Fruit fly (Drosophila melanogaster): ENCODE measurements around the gene CG32176.

The CG32176 gene

dm6 chr3L:17404646-17405045 lies 29.0 kb upstream of the CG32176 start:
- no peak for TF ChIP-seq bab1 (GFP tag; optimal IDR thresholded peaks at IDR 0.05)
- no peak for TF ChIP-seq pad (GFP tag; optimal IDR thresholded peaks at IDR 0.05)
- no peak for TF ChIP-seq Clk (GFP tag; optimal IDR thresholded peaks at IDR 0.05)
- TF ChIP-seq kay (GFP tag; ENCODE audit: borderline replicate concordance), result no peak
- TF ChIP-seq ovo (GFP tag; optimal IDR thresholded peaks at IDR 0.05), result no peak
- TF ChIP-seq CG7045 (GFP tag; optimal IDR thresholded peaks at IDR 0.05), result no peak
- TF ChIP-seq cic (GFP tag; optimal IDR thresholded peaks at IDR 0.05), result no peak
- TF ChIP-seq CG7101 (tag; optimal IDR thresholded peaks at IDR 0.05), result no peak
- TF ChIP-seq tj (GFP tag; optimal IDR thresholded peaks at IDR 0.05), result no peak
- TF ChIP-seq CG14711 (tag; optimal IDR thresholded peaks at IDR 0.05), result no peak
- no peak for TF ChIP-seq CG11617 (GFP tag; optimal IDR thresholded peaks at IDR 0.05)
- no peak for TF ChIP-seq CG5204 (GFP tag; optimal IDR thresholded peaks at IDR 0.05)
- no peak for TF ChIP-seq CG12768 (GFP tag; optimal IDR thresholded peaks at IDR 0.05)
- TF ChIP-seq CG1620 (GFP tag; optimal IDR thresholded peaks at IDR 0.05), result no peak
- no peak for TF ChIP-seq Hr96 (GFP tag; optimal IDR thresholded peaks at IDR 0.05)
- no peak for TF ChIP-seq toe (GFP tag; optimal IDR thresholded peaks at IDR 0.05)
- no peak for TF ChIP-seq Crg-1 (GFP tag; optimal IDR thresholded peaks at IDR 0.05)
- TF ChIP-seq cnc (optimal IDR thresholded peaks at IDR 0.05), result no peak
- TF ChIP-seq Mnt (GFP tag; optimal IDR thresholded peaks at IDR 0.05), result no peak

DNA sequence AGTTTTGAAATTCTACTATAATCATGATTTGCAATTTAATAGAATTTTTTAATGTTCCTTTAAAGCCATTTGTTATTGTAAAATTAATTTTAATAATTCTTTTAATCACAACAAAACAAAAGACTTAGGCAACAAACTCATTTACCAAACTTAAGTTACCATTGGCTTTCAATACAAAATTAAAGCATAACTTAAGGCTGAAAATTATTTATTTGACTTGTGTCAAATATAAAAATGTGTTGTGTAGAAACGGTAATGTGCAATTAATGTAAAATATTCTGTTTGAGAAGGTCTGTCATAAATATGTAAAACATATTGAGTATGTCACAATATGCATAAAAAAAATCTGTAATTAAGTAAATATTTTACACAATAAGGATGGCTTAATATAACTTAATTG lies 26.6 kb upstream of the CG32176 start:
- TF ChIP-seq ovo (GFP tag; optimal IDR thresholded peaks at IDR 0.05) (no peak), toe (GFP tag; optimal IDR thresholded peaks at IDR 0.05) (no peak), CG1620 (GFP tag; optimal IDR thresholded peaks at IDR 0.05) (no peak), CG7101 (tag; optimal IDR thresholded peaks at IDR 0.05) (no peak), Mnt (GFP tag; optimal IDR thresholded peaks at IDR 0.05) (no peak), Crg-1 (GFP tag; optimal IDR thresholded peaks at IDR 0.05) (no peak), CG5204 (GFP tag; optimal IDR thresholded peaks at IDR 0.05) (no peak), cic (GFP tag; optimal IDR thresholded peaks at IDR 0.05) (no peak), Clk (GFP tag; optimal IDR thresholded peaks at IDR 0.05) (no peak), Hr96 (GFP tag; optimal IDR thresholded peaks at IDR 0.05) (no peak), CG14711 (tag; optimal IDR thresholded peaks at IDR 0.05) (no peak), CG33017 (tag; optimal IDR thresholded peaks at IDR 0.05) (no peak), tj (GFP tag; optimal IDR thresholded peaks at IDR 0.05) (no peak), CG11617 (GFP tag; optimal IDR thresholded peaks at IDR 0.05) (no peak), CG12768 (GFP tag; optimal IDR thresholded peaks at IDR 0.05) (no peak), bab1 (GFP tag; optimal IDR thresholded peaks at IDR 0.05) (no peak), cnc (optimal IDR thresholded peaks at IDR 0.05) (no peak)

dm6 chr3L:17407480-17408093 lies 26.1 kb upstream of the CG32176 start:
- TF ChIP-seq Clk (GFP tag; optimal IDR thresholded peaks at IDR 0.05), result no peak
- no peak for TF ChIP-seq cnc (optimal IDR thresholded peaks at IDR 0.05)
- no peak for TF ChIP-seq CG5204 (GFP tag; optimal IDR thresholded peaks at IDR 0.05)
- TF ChIP-seq CG1620 (GFP tag; optimal IDR thresholded peaks at IDR 0.05), result no peak
- no peak for TF ChIP-seq CG33017 (tag; optimal IDR thresholded peaks at IDR 0.05)
- no peak for TF ChIP-seq CG7101 (tag; optimal IDR thresholded peaks at IDR 0.05)
- no peak for TF ChIP-seq Crg-1 (GFP tag; optimal IDR thresholded peaks at IDR 0.05)
- TF ChIP-seq kay (GFP tag; ENCODE audit: borderline replicate concordance), result no peak
- no peak for TF ChIP-seq CG11617 (GFP tag; optimal IDR thresholded peaks at IDR 0.05)
- no peak for TF ChIP-seq pad (GFP tag; optimal IDR thresholded peaks at IDR 0.05)
- no peak for TF ChIP-seq Mnt (GFP tag; optimal IDR thresholded peaks at IDR 0.05)
- no peak for TF ChIP-seq CG14711 (tag; optimal IDR thresholded peaks at IDR 0.05)
- no peak for TF ChIP-seq tj (GFP tag; optimal IDR thresholded peaks at IDR 0.05)
- no peak for TF ChIP-seq Hr96 (GFP tag; optimal IDR thresholded peaks at IDR 0.05)
- no peak for TF ChIP-seq CG12768 (GFP tag; optimal IDR thresholded peaks at IDR 0.05)
- TF ChIP-seq toe (GFP tag; optimal IDR thresholded peaks at IDR 0.05), result no peak

DNA sequence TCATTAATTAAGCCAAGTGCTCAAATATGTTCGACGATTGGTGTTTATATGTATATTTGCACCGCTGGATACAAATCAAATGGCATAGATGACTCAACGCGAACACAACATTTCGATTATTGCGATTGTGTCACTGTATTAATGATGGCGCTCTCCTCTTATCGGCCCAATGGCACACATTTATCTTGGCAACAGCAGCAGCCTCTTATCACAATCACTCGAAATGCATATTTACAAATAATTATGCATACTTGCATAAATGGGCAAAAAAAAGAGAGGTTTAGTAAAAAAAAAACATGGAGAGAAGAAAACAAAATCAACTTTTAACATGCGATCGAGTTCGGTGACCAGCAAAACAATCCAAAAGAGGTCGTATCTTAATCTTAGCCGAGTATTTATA lies 22.4 kb upstream of the CG32176 start:
- no peak for TF ChIP-seq CG5204 (GFP tag; optimal IDR thresholded peaks at IDR 0.05)
- TF ChIP-seq tj (GFP tag; optimal IDR thresholded peaks at IDR 0.05), result peak; percentile 54

DNA sequence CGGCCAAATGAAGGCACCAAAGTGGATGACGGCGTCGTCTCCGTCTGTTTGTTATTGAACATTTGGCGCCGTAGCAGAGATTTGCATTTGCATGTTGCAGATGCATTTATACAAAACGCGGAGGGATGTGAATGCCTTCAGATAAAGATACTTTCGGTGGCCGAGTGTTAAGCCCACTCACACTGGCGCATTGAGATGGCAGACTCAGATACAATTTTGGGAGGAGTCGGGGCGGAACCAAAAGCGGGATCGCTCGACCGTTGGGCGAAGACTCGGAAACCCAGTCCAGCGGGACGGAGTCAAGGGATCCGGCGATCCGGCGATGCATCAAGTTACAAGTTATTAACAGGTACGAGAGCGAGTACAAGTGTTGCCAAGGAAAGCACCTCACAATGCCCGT lies 21.5 kb upstream of the CG32176 start:
- TF ChIP-seq CG12768 (GFP tag; optimal IDR thresholded peaks at IDR 0.05), result no peak
- TF ChIP-seq CG7101 (tag; optimal IDR thresholded peaks at IDR 0.05), result no peak
- no peak for TF ChIP-seq Crg-1 (GFP tag; optimal IDR thresholded peaks at IDR 0.05)
- no peak for TF ChIP-seq CG5204 (GFP tag; optimal IDR thresholded peaks at IDR 0.05)
- no peak for TF ChIP-seq Hr96 (GFP tag; optimal IDR thresholded peaks at IDR 0.05)
- TF ChIP-seq Clk (GFP tag; optimal IDR thresholded peaks at IDR 0.05), result no peak
- TF ChIP-seq tj (GFP tag; optimal IDR thresholded peaks at IDR 0.05), result no peak
- no peak for TF ChIP-seq CG7045 (GFP tag; optimal IDR thresholded peaks at IDR 0.05)
- no peak for TF ChIP-seq Mnt (GFP tag; optimal IDR thresholded peaks at IDR 0.05)
- no peak for TF ChIP-seq pad (GFP tag; optimal IDR thresholded peaks at IDR 0.05)
- TF ChIP-seq bab1 (GFP tag; optimal IDR thresholded peaks at IDR 0.05), result no peak
- no peak for TF ChIP-seq kay (GFP tag; ENCODE audit: borderline replicate concordance)
- TF ChIP-seq cnc (optimal IDR thresholded peaks at IDR 0.05), result no peak
- TF ChIP-seq cic (GFP tag; optimal IDR thresholded peaks at IDR 0.05), result no peak
- TF ChIP-seq ovo (GFP tag; optimal IDR thresholded peaks at IDR 0.05), result no peak
- TF ChIP-seq CG14711 (tag; optimal IDR thresholded peaks at IDR 0.05), result no peak

DNA sequence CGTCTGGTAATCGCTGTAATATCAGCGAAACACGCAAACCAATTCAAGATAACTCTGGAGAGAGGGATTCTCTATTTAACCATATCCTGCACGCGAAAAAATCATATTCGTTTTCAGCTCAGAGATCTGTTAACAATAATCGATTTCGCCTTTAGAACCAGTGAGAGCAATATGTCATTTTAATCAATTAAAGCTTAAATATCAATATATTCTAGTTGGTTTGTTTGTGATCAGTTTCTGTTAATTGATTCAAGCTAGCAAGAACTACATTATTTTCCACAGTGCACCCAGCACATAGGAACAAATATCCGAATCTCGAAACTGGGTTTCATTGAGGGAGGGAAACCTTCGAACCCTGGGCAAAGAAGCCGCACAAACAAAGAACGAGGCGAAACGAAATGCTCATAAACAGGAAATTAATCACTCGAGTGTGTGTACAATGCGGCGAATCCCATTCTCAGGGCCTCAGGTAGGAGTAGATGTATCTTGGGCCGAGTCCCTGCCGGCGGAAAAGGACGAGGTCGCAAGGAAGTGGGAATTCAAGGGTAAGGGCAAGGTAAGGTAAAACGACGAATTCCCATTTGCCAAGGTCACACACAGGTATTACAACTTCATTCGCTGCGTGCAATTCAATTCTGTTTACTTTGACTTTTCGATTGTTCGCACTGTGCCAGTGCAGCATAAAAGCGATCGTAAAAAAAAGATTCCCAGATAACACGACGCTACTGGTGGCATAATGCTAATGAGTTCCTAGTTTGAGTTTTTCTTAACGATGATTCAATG lies 17.5 kb upstream of the CG32176 start:
- TF ChIP-seq CG7045 (GFP tag; optimal IDR thresholded peaks at IDR 0.05) (no peak), Hr96 (GFP tag; optimal IDR thresholded peaks at IDR 0.05) (no peak), CG5204 (GFP tag; optimal IDR thresholded peaks at IDR 0.05) (no peak), ovo (GFP tag; optimal IDR thresholded peaks at IDR 0.05) (no peak), bab1 (GFP tag; optimal IDR thresholded peaks at IDR 0.05) (no peak), CG11617 (GFP tag; optimal IDR thresholded peaks at IDR 0.05) (no peak), CG14711 (tag; optimal IDR thresholded peaks at IDR 0.05) (no peak), CG1620 (GFP tag; optimal IDR thresholded peaks at IDR 0.05) (no peak), pad (GFP tag; optimal IDR thresholded peaks at IDR 0.05) (no peak), kay (GFP tag; ENCODE audit: borderline replicate concordance) (no peak), Clk (GFP tag; optimal IDR thresholded peaks at IDR 0.05) (no peak), Crg-1 (GFP tag; optimal IDR thresholded peaks at IDR 0.05) (no peak), cic (GFP tag; optimal IDR thresholded peaks at IDR 0.05) (no peak), CG12768 (GFP tag; optimal IDR thresholded peaks at IDR 0.05) (no peak), cnc (optimal IDR thresholded peaks at IDR 0.05) (no peak), toe (GFP tag; optimal IDR thresholded peaks at IDR 0.05) (no peak), CG7101 (tag; optimal IDR thresholded peaks at IDR 0.05) (no peak), Mnt (GFP tag; optimal IDR thresholded peaks at IDR 0.05) (no peak), CG33017 (tag; optimal IDR thresholded peaks at IDR 0.05) (no peak)
